Worm (Caenorhabditis elegans): ENCODE measurements around the gene T10C6.7.

T10C6.7 gene

ce11 chrV:16060135-16060534 lies 28.6 kb upstream of the T10C6.7 start, which contains the start of gene F14H3.15:
Gene F14H3.15 (minus strand): TSS chrV:16060235.
- TF ChIP-seq aly-1 (tag; optimal IDR thresholded peaks at IDR 0.05) (no peak), ets-7 (tag; optimal IDR thresholded peaks at IDR 0.05) (no peak), sea-1 (GFP tag; conservative IDR thresholded peaks at IDR 0.05) (no peak), ceh-13 (GFP tag; optimal IDR thresholded peaks at IDR 0.05) (no peak), hmbx-1 (tag; optimal IDR thresholded peaks at IDR 0.05) (no peak), tra-4 (tag; optimal IDR thresholded peaks at IDR 0.05) (no peak), ceh-36 (tag; optimal IDR thresholded peaks at IDR 0.05) (no peak), tbx-37 (GFP tag; conservative IDR thresholded peaks at IDR 0.05) (no peak), scrt-1 (GFP tag; IDR thresholded peaks at IDR 0.05) (no peak), hnd-1 (tag; optimal IDR thresholded peaks at IDR 0.05) (no peak)

ce11 chrV:16058872-16059271 lies 27.4 kb upstream of the T10C6.7 start, which contains the start of gene F14H3.6:
Gene F14H3.6 (minus strand): TSS chrV:16058893.
- no peak for TF ChIP-seq hmg-4 (GFP tag; optimal IDR thresholded peaks at IDR 0.05)
- TF ChIP-seq ets-7 (tag; optimal IDR thresholded peaks at IDR 0.05) = no peak
- TF ChIP-seq ama-1 (optimal IDR thresholded peaks at IDR 0.05) = no peak
- TF ChIP-seq tbx-11 (GFP tag; IDR thresholded peaks at IDR 0.05) = no peak
- TF ChIP-seq F13C5.2 (tag; optimal IDR thresholded peaks at IDR 0.05) = no peak
- no peak for TF ChIP-seq pes-1 (GFP tag; IDR thresholded peaks at IDR 0.05)
- no peak for TF ChIP-seq scrt-1 (GFP tag; IDR thresholded peaks at IDR 0.05)
- no peak for TF ChIP-seq B0310.2 (tag; optimal IDR thresholded peaks at IDR 0.05)
- TF ChIP-seq tbx-37 (GFP tag; conservative IDR thresholded peaks at IDR 0.05) = no peak
- TF ChIP-seq ceh-36 (tag; optimal IDR thresholded peaks at IDR 0.05) = no peak
- TF ChIP-seq hmbx-1 (tag; optimal IDR thresholded peaks at IDR 0.05) = no peak
- no peak for TF ChIP-seq ceh-13 (GFP tag; optimal IDR thresholded peaks at IDR 0.05)
- TF ChIP-seq tra-4 (tag; optimal IDR thresholded peaks at IDR 0.05) = no peak
- no peak for TF ChIP-seq hnd-1 (tag; optimal IDR thresholded peaks at IDR 0.05)

- TF ChIP-seq ceh-36 (tag; optimal IDR thresholded peaks at IDR 0.05) = no peak
- TF ChIP-seq tra-4 (tag; optimal IDR thresholded peaks at IDR 0.05) = no peak
- TF ChIP-seq F13C5.2 (tag; optimal IDR thresholded peaks at IDR 0.05) = no peak
- no peak for TF ChIP-seq tbx-11 (GFP tag; IDR thresholded peaks at IDR 0.05)
- no peak for TF ChIP-seq pes-1 (GFP tag; IDR thresholded peaks at IDR 0.05)
- TF ChIP-seq aly-1 (tag; optimal IDR thresholded peaks at IDR 0.05) = no peak
- TF ChIP-seq B0310.2 (tag; optimal IDR thresholded peaks at IDR 0.05) = no peak
- TF ChIP-seq scrt-1 (GFP tag; IDR thresholded peaks at IDR 0.05) = no peak
- TF ChIP-seq tbx-37 (GFP tag; conservative IDR thresholded peaks at IDR 0.05) = no peak
- TF ChIP-seq sea-1 (GFP tag; conservative IDR thresholded peaks at IDR 0.05) = no peak
- no peak for TF ChIP-seq hmg-4 (GFP tag; optimal IDR thresholded peaks at IDR 0.05)
- no peak for TF ChIP-seq ama-1 (optimal IDR thresholded peaks at IDR 0.05)
- TF ChIP-seq flt-1 (GFP tag; IDR thresholded peaks at IDR 0.05) = no peak
- TF ChIP-seq hmbx-1 (tag; optimal IDR thresholded peaks at IDR 0.05) = no peak
- TF ChIP-seq ceh-13 (GFP tag; optimal IDR thresholded peaks at IDR 0.05) = no peak
- TF ChIP-seq ets-7 (tag; optimal IDR thresholded peaks at IDR 0.05) = no peak
- no peak for TF ChIP-seq hnd-1 (tag; optimal IDR thresholded peaks at IDR 0.05)
Observed at ce11 chrV:16057010-16057463, 25.5 kb upstream of the T10C6.7 start, which contains the start of gene F14H3.5. Gene F14H3.5 (minus strand): TSS chrV:16057060.

ce11 chrV:16055031-16055430 lies 23.5 kb upstream of the T10C6.7 start, which contains the start of gene F14H3.4:
Gene F14H3.4 (minus strand): TSS chrV:16055072.
- TF ChIP-seq hnd-1 (tag; optimal IDR thresholded peaks at IDR 0.05) (no peak), aly-1 (tag; optimal IDR thresholded peaks at IDR 0.05) (no peak), F13C5.2 (tag; optimal IDR thresholded peaks at IDR 0.05) (no peak), sea-1 (GFP tag; conservative IDR thresholded peaks at IDR 0.05) (no peak)

- TF ChIP-seq ceh-13 (GFP tag; optimal IDR thresholded peaks at IDR 0.05) = no peak
- TF ChIP-seq hmbx-1 (tag; optimal IDR thresholded peaks at IDR 0.05) = no peak
Observed at ce11 chrV:16053373-16053772, 21.9 kb upstream of the T10C6.7 start, which contains the start of gene F14H3.3. Gene F14H3.3 (minus strand): TSS chrV:16053473.

ce11 chrV:16049177-16049576 lies 17.7 kb upstream of the T10C6.7 start, which contains the start of gene best-12:
Gene best-12 (plus strand): TSS chrV:16049477.
- TF ChIP-seq tra-4 (tag; optimal IDR thresholded peaks at IDR 0.05) = no peak
- TF ChIP-seq B0310.2 (tag; optimal IDR thresholded peaks at IDR 0.05) = no peak
- TF ChIP-seq pes-1 (GFP tag; IDR thresholded peaks at IDR 0.05) = no peak
- no peak for TF ChIP-seq hmg-4 (GFP tag; optimal IDR thresholded peaks at IDR 0.05)
- TF ChIP-seq hnd-1 (tag; optimal IDR thresholded peaks at IDR 0.05) = no peak
- no peak for TF ChIP-seq tbx-11 (GFP tag; IDR thresholded peaks at IDR 0.05)
- TF ChIP-seq ama-1 (optimal IDR thresholded peaks at IDR 0.05) = no peak
- no peak for TF ChIP-seq sea-1 (GFP tag; conservative IDR thresholded peaks at IDR 0.05)

ce11 chrV:16047508-16047907 lies 16.0 kb upstream of the T10C6.7 start, which contains the start of gene str-198:
Gene str-198 (plus strand): TSS chrV:16047808.
- TF ChIP-seq hmbx-1 (tag; optimal IDR thresholded peaks at IDR 0.05) (no peak), B0310.2 (tag; optimal IDR thresholded peaks at IDR 0.05) (no peak), hmg-4 (GFP tag; optimal IDR thresholded peaks at IDR 0.05) (no peak), pes-1 (GFP tag; IDR thresholded peaks at IDR 0.05) (no peak), flt-1 (GFP tag; IDR thresholded peaks at IDR 0.05) (no peak), ets-7 (tag; optimal IDR thresholded peaks at IDR 0.05) (no peak), tra-4 (tag; optimal IDR thresholded peaks at IDR 0.05) (no peak), ceh-36 (tag; optimal IDR thresholded peaks at IDR 0.05) (no peak), F13C5.2 (tag; optimal IDR thresholded peaks at IDR 0.05) (no peak), aly-1 (tag; optimal IDR thresholded peaks at IDR 0.05) (no peak), sea-1 (GFP tag; conservative IDR thresholded peaks at IDR 0.05) (no peak), tbx-11 (GFP tag; IDR thresholded peaks at IDR 0.05) (no peak), tbx-37 (GFP tag; conservative IDR thresholded peaks at IDR 0.05) (no peak), scrt-1 (GFP tag; IDR thresholded peaks at IDR 0.05) (no peak), ama-1 (optimal IDR thresholded peaks at IDR 0.05) (no peak), hnd-1 (tag; optimal IDR thresholded peaks at IDR 0.05) (no peak)

ce11 chrV:16047052-16047451 lies 15.5 kb upstream of the T10C6.7 start:
- no peak for TF ChIP-seq ets-7 (tag; optimal IDR thresholded peaks at IDR 0.05)
- 0 out of 2 replicates have a peak, but pooled peaks have one; percentile 7 for TF ChIP-seq tbx-11 (GFP tag; IDR thresholded peaks at IDR 0.05)
